Worm (Caenorhabditis elegans) whole organism, mixed stage, embryonic: Measurements from ENCODE around the gene ncs-3.

Experiments used
- M03D4.4 ChIP-seq: sonication (generic microtip); optimal IDR thresholded peaks from 2 replicates; lab custom pipeline; 2017; ENCODE audit warnings: mild to moderate bottlenecking, missing genetic modification characterization, missing compliant biosample characterization
- bed-3 ChIP-seq: fragments of 200-800 bp; sonication (Bioruptor generic); optimal IDR thresholded peaks from 3 replicates; lab custom pipeline; 2018; ENCODE audit warnings: mild to moderate bottlenecking, missing genetic modification characterization, moderate library complexity, missing compliant biosample characterization
- blmp-1 ChIP-seq: fragments of 150-350 bp; optimal IDR thresholded peaks from 2 replicates; lab custom pipeline; 2014; ENCODE audit warnings: missing biosample characterization, missing genetic modification characterization
- ceh-39 ChIP-seq: fragments of 150-350 bp; optimal IDR thresholded peaks from 2 replicates; lab custom pipeline; 2014; ENCODE audit warnings: missing biosample characterization, missing genetic modification characterization
- ceh-43 ChIP-seq: fragments of 200-800 bp; sonication (Bioruptor generic); optimal IDR thresholded peaks from 2 replicates; lab custom pipeline; 2018; ENCODE audit warnings: mild to moderate bottlenecking, missing genetic modification characterization, moderate library complexity, missing compliant biosample characterization
- ceh-83 ChIP-seq: fragments of 200-800 bp; sonication (Bioruptor generic); optimal IDR thresholded peaks from 2 replicates; lab custom pipeline; 2018; ENCODE audit warnings: mild to moderate bottlenecking, missing genetic modification characterization, missing compliant biosample characterization
- ces-1 ChIP-seq: fragments of 150-350 bp; optimal IDR thresholded peaks from 2 replicates; lab custom pipeline; 2014; ENCODE audit warnings: missing biosample characterization, missing genetic modification reagents, missing genetic modification characterization
- cnd-1 ChIP-seq: fragments of 200-800 bp; sonication (Bioruptor generic); optimal IDR thresholded peaks from 2 replicates; lab custom pipeline; 2018; ENCODE audit warnings: mild to moderate bottlenecking, missing genetic modification characterization, missing compliant biosample characterization
- drap-1 ChIP-seq: fragments of 200-800 bp; sonication (Bioruptor generic); optimal IDR thresholded peaks from 3 replicates; lab custom pipeline; 2018; ENCODE audit warnings: mild to moderate bottlenecking, missing genetic modification characterization, missing compliant biosample characterization
- elt-1 ChIP-seq: sonication (generic microtip); optimal IDR thresholded peaks from 2 replicates; lab custom pipeline; 2017; ENCODE audit warnings: missing genetic modification characterization, mild to moderate bottlenecking, missing compliant biosample characterization, antibody characterized with exemption, moderate library complexity, borderline replicate concordance; ENCODE audit not compliant: insufficient read depth
- elt-3 ChIP-seq: fragments of 150-350 bp; optimal IDR thresholded peaks from 2 replicates; lab custom pipeline; 2014; ENCODE audit warnings: missing biosample characterization, missing genetic modification characterization
- flh-1 ChIP-seq: fragments of 200-800 bp; sonication (Bioruptor generic); optimal IDR thresholded peaks from 2 replicates; lab custom pipeline; 2018; ENCODE audit warnings: mild to moderate bottlenecking, missing genetic modification characterization, moderate library complexity, missing compliant biosample characterization
- ham-2 ChIP-seq: fragments of 200-800 bp; sonication (Bioruptor generic); optimal IDR thresholded peaks from 2 replicates; lab custom pipeline; 2018; ENCODE audit warnings: mild to moderate bottlenecking, missing genetic modification characterization, missing compliant biosample characterization
- hlh-1 ChIP-seq: fragments of 150-350 bp; optimal IDR thresholded peaks from 2 replicates; lab custom pipeline; 2014; ENCODE audit warnings: missing biosample characterization, missing genetic modification reagents, missing genetic modification characterization
- lin-13 ChIP-seq: fragments of 150-350 bp; optimal IDR thresholded peaks from 2 replicates; lab custom pipeline; 2014; ENCODE audit warnings: missing biosample characterization, missing genetic modification characterization
- lin-32 ChIP-seq: fragments of 200-800 bp; sonication (Bioruptor generic); optimal IDR thresholded peaks from 2 replicates; lab custom pipeline; 2018; ENCODE audit warnings: mild to moderate bottlenecking, missing genetic modification characterization, missing compliant biosample characterization
- lsy-2 ChIP-seq: fragments of 150-350 bp; optimal IDR thresholded peaks from 2 replicates; lab custom pipeline; 2014; ENCODE audit warnings: missing biosample characterization, missing genetic modification characterization
- mab-5 ChIP-seq: fragments of 150-350 bp; optimal IDR thresholded peaks from 2 replicates; lab custom pipeline; 2014; ENCODE audit warnings: missing biosample characterization, missing genetic modification characterization
- mep-1 ChIP-seq: fragments of 150-350 bp; optimal IDR thresholded peaks from 2 replicates; lab custom pipeline; 2017; ENCODE audit warnings: missing biosample characterization, missing genetic modification reagents, missing genetic modification characterization, inconsistent platforms
- mls-2 ChIP-seq: sonication (generic microtip); optimal IDR thresholded peaks from 2 replicates; lab custom pipeline; 2016; ENCODE audit warnings: mild to moderate bottlenecking, missing genetic modification characterization, moderate library complexity, missing compliant biosample characterization
- nhr-12 ChIP-seq: fragments of 150-350 bp; optimal IDR thresholded peaks from 2 replicates; lab custom pipeline; 2014; ENCODE audit warnings: missing biosample characterization, missing genetic modification characterization
- nhr-2 ChIP-seq: fragments of 150-350 bp; optimal IDR thresholded peaks from 2 replicates; lab custom pipeline; 2014; ENCODE audit warnings: missing biosample characterization, missing genetic modification characterization
- nhr-237 ChIP-seq: fragments of 150-350 bp; optimal IDR thresholded peaks from 2 replicates; lab custom pipeline; 2014; ENCODE audit warnings: missing biosample characterization, missing genetic modification characterization
- nhr-28 ChIP-seq: fragments of 150-350 bp; optimal IDR thresholded peaks from 2 replicates; lab custom pipeline; 2014; ENCODE audit warnings: missing biosample characterization, missing genetic modification characterization
- nhr-76 ChIP-seq: sonication (generic microtip); optimal IDR thresholded peaks from 2 replicates; lab custom pipeline; 2017; ENCODE audit warnings: missing biosample characterization, missing genetic modification characterization
- pha-4 ChIP-seq: fragments of 150-350 bp; optimal IDR thresholded peaks from 2 replicates; lab custom pipeline; 2018; ENCODE audit warnings: missing biosample characterization, missing genetic modification reagents, missing genetic modification characterization
- sem-2 ChIP-seq: fragments of 200-800 bp; sonication (Bioruptor generic); optimal IDR thresholded peaks from 2 replicates; lab custom pipeline; 2018; ENCODE audit warnings: mild to moderate bottlenecking, missing genetic modification characterization, missing compliant biosample characterization
- snpc-4 ChIP-seq: fragments of 150-350 bp; optimal IDR thresholded peaks from 2 replicates; lab custom pipeline; 2014; ENCODE audit warnings: missing biosample characterization, missing genetic modification characterization
- sptf-1 ChIP-seq: sonication (generic microtip); optimal IDR thresholded peaks from 2 replicates; lab custom pipeline; 2017; ENCODE audit warnings: mild to moderate bottlenecking, missing genetic modification characterization, moderate library complexity, missing compliant biosample characterization
- tbx-8 ChIP-seq: fragments of 200-800 bp; sonication (Bioruptor generic); optimal IDR thresholded peaks from 2 replicates; lab custom pipeline; 2018; ENCODE audit warnings: mild to moderate bottlenecking, missing genetic modification characterization, moderate library complexity, missing compliant biosample characterization
- unc-120 ChIP-seq: sonication (generic microtip); optimal IDR thresholded peaks from 2 replicates; lab custom pipeline; 2017; ENCODE audit warnings: missing genetic modification characterization, missing compliant biosample characterization; ENCODE audit not compliant: poor library complexity, severe bottlenecking
- unc-39 ChIP-seq: fragments of 150-350 bp; optimal IDR thresholded peaks from 2 replicates; lab custom pipeline; 2014; ENCODE audit warnings: missing biosample characterization, missing genetic modification characterization
- unc-62 ChIP-seq: fragments of 150-350 bp; optimal IDR thresholded peaks from 2 replicates; lab custom pipeline; 2014; ENCODE audit warnings: missing biosample characterization, missing genetic modification reagents, missing genetic modification characterization
- zip-8 ChIP-seq: fragments of 150-350 bp; optimal IDR thresholded peaks from 2 replicates; lab custom pipeline; 2014; ENCODE audit warnings: missing biosample characterization, missing genetic modification characterization
- ztf-11 ChIP-seq: fragments of 150-350 bp; optimal IDR thresholded peaks from 2 replicates; lab custom pipeline; 2014; ENCODE audit warnings: missing biosample characterization, missing genetic modification characterization

Gene ncs-3

ce11 chrX:1060705-1061104, 6.8 kb downstream of the ncs-3 start:
- no peak for TF ChIP-seq mab-5 (tag; lab: Kevin White, UChicago)
- TF ChIP-seq drap-1 (GFP tag; lab: Kevin White, UChicago): no peak
- TF ChIP-seq sem-2: no peak
- peak; percentile 64 for TF ChIP-seq ces-1 (GFP tag; lab: Kevin White, UChicago)
- TF ChIP-seq bed-3 (GFP tag; lab: Kevin White, UChicago): no peak

- peak; percentile 7 for TF ChIP-seq mep-1
- no peak for TF ChIP-seq lin-13 (tag; lab: Kevin White, UChicago)
- TF ChIP-seq ces-1 (GFP tag; lab: Kevin White, UChicago): peak; percentile 95
- no peak for TF ChIP-seq bed-3 (GFP tag; lab: Kevin White, UChicago)
- TF ChIP-seq elt-1 (tag; lab: Kevin White, UChicago): no peak
- peak; percentile 11 for TF ChIP-seq unc-120 (tag; lab: Kevin White, UChicago)
- TF ChIP-seq unc-62 (GFP tag; lab: Kevin White, UChicago): no peak
- no peak for TF ChIP-seq nhr-12
- TF ChIP-seq unc-39 (tag; lab: Kevin White, UChicago): no peak
- no peak for TF ChIP-seq sem-2
- no peak for TF ChIP-seq blmp-1 (tag; lab: Kevin White, UChicago)
- no peak for TF ChIP-seq ham-2 (GFP tag; lab: Kevin White, UChicago)
- TF ChIP-seq elt-3 (tag; lab: Kevin White, UChicago): no peak
- no peak for TF ChIP-seq ceh-39
- TF ChIP-seq nhr-28 (tag; lab: Kevin White, UChicago): no peak
- no peak for TF ChIP-seq flh-1 (GFP tag; lab: Kevin White, UChicago)
- no peak for TF ChIP-seq drap-1 (GFP tag; lab: Kevin White, UChicago)
- TF ChIP-seq nhr-76 (tag; lab: Kevin White, UChicago): no peak
- no peak for TF ChIP-seq tbx-8 (GFP tag; lab: Kevin White, UChicago)
- no peak for TF ChIP-seq M03D4.4 (tag; lab: Kevin White, UChicago)
- TF ChIP-seq hlh-1 (tag; lab: Kevin White, UChicago): no peak
- TF ChIP-seq nhr-2 (tag; lab: Kevin White, UChicago): no peak
- no peak for TF ChIP-seq snpc-4
- no peak for TF ChIP-seq mls-2 (tag; lab: Kevin White, UChicago)
- no peak for TF ChIP-seq pha-4 (tag; lab: Kevin White, UChicago)
Measured at ce11 chrX:1062403-1063073, 8.7 kb downstream of the ncs-3 start, which contains the start of gene unc-1. Gene unc-1, minus strand, starts transcription at chrX:1062453.

- peak; percentile 31 for TF ChIP-seq drap-1 (GFP tag; lab: Kevin White, UChicago)
- no peak for TF ChIP-seq snpc-4
- TF ChIP-seq bed-3 (GFP tag; lab: Kevin White, UChicago): no peak
- TF ChIP-seq ham-2 (GFP tag; lab: Kevin White, UChicago): no peak
- peak; percentile 0 for TF ChIP-seq lsy-2
- no peak for TF ChIP-seq nhr-28 (tag; lab: Kevin White, UChicago)
- no peak for TF ChIP-seq ztf-11
- no peak for TF ChIP-seq pha-4 (tag; lab: Kevin White, UChicago)
- TF ChIP-seq nhr-76 (tag; lab: Kevin White, UChicago): no peak
- TF ChIP-seq cnd-1 (tag; lab: Kevin White, UChicago): no peak
- no peak for TF ChIP-seq tbx-8 (GFP tag; lab: Kevin White, UChicago)
- no peak for TF ChIP-seq nhr-237
- TF ChIP-seq nhr-12: no peak
- TF ChIP-seq lin-32: no peak
- no peak for TF ChIP-seq mab-5 (tag; lab: Kevin White, UChicago)
- TF ChIP-seq ces-1 (GFP tag; lab: Kevin White, UChicago): peak; percentile 62
- TF ChIP-seq mls-2 (tag; lab: Kevin White, UChicago): peak; percentile 23
- no peak for TF ChIP-seq ceh-43 (GFP tag; lab: Kevin White, UChicago)
- no peak for TF ChIP-seq zip-8 (tag; lab: Kevin White, UChicago)
- TF ChIP-seq hlh-1 (tag; lab: Kevin White, UChicago): peak; percentile 36
- no peak for TF ChIP-seq sem-2
- TF ChIP-seq lin-13 (tag; lab: Kevin White, UChicago): no peak
- peak; percentile 34 for TF ChIP-seq unc-62 (GFP tag; lab: Kevin White, UChicago)
- no peak for TF ChIP-seq elt-3 (tag; lab: Kevin White, UChicago)
- no peak for TF ChIP-seq elt-1 (tag; lab: Kevin White, UChicago)
- no peak for TF ChIP-seq unc-39 (tag; lab: Kevin White, UChicago)
- TF ChIP-seq unc-120 (tag; lab: Kevin White, UChicago): peak; percentile 70
- no peak for TF ChIP-seq ceh-83 (GFP tag; lab: Kevin White, UChicago)
- no peak for TF ChIP-seq mep-1
- TF ChIP-seq blmp-1 (tag; lab: Kevin White, UChicago): no peak
- TF ChIP-seq nhr-2 (tag; lab: Kevin White, UChicago): no peak
- no peak for TF ChIP-seq flh-1 (GFP tag; lab: Kevin White, UChicago)
- TF ChIP-seq sptf-1 (tag; lab: Kevin White, UChicago): peak; percentile 54
- no peak for TF ChIP-seq ceh-39
Measured at ce11 chrX:1064064-1064463, 10.2 kb downstream of the ncs-3 start.
